Fruit fly (Drosophila melanogaster) whole organism, embryonic: ENCODE results near the gene lectin-24Db.

Experiments
- Antp ChIP-seq: fragments of 200-800 bp; sonication (Bioruptor generic); optimal IDR thresholded peaks from 3 replicates; lab custom pipeline; 2016; ENCODE audit warnings: missing biosample characterization, missing genetic modification characterization
- Blimp-1 ChIP-seq: fragments of 200-800 bp; sonication (Bioruptor generic); optimal IDR thresholded peaks from 3 replicates; lab custom pipeline; 2018; ENCODE audit warnings: missing biosample characterization, missing genetic modification characterization, mild to moderate bottlenecking, moderate library complexity, missing genetic modification reagents
- CG1024 ChIP-seq: fragments of 200-800 bp; sonication (Bioruptor generic); IDR thresholded peaks from 2 replicates; pipeline ENCODE4 v1.3.6; 2022; ENCODE audit warnings: missing biosample characterization, missing genetic modification characterization
- CG10274 ChIP-seq: fragments of 200-800 bp; sonication (Bioruptor generic); optimal IDR thresholded peaks from 3 replicates; lab custom pipeline; 2017; ENCODE audit warnings: missing biosample characterization, mild to moderate bottlenecking, missing genetic modification characterization
- CG10543 ChIP-seq: fragments of 200-800 bp; sonication (Bioruptor generic); optimal IDR thresholded peaks from 3 replicates; lab custom pipeline; 2017; ENCODE audit warnings: missing biosample characterization, mild to moderate bottlenecking, missing genetic modification characterization, moderate library complexity
- CG11093 ChIP-seq: fragments of 200-800 bp; sonication (Bioruptor generic); IDR thresholded peaks from 3 replicates; pipeline ENCODE4 v1.3.6; 2022; ENCODE audit warnings: missing biosample characterization, missing genetic modification characterization
- CG11723 ChIP-seq: fragments of 200-800 bp; sonication (Bioruptor generic); optimal IDR thresholded peaks from 2 replicates; lab custom pipeline; 2017; ENCODE audit warnings: missing biosample characterization, mild to moderate bottlenecking, missing genetic modification characterization
- CG12155 ChIP-seq: fragments of 200-800 bp; sonication (Bioruptor generic); optimal IDR thresholded peaks from 3 replicates; lab custom pipeline; 2016; ENCODE audit warnings: missing biosample characterization, missing genetic modification characterization
- CG14860 ChIP-seq: fragments of 200-800 bp; sonication (Bioruptor generic); IDR thresholded peaks from 3 replicates; pipeline ENCODE4 v1.3.6; 2022; ENCODE audit warnings: missing biosample characterization, missing genetic modification characterization; ENCODE audit not compliant: partially characterized antibody
- CG16863 ChIP-seq: fragments of 200-800 bp; sonication (Bioruptor generic); optimal IDR thresholded peaks from 3 replicates; lab custom pipeline; 2016; ENCODE audit warnings: missing biosample characterization, missing genetic modification characterization
- CG17612 ChIP-seq: fragments of 200-800 bp; sonication (Bioruptor generic); IDR thresholded peaks from 2 replicates; pipeline ENCODE4 v1.3.6; 2022; ENCODE audit warnings: missing biosample characterization, missing genetic modification characterization
- CG18599 ChIP-seq: fragments of 200-800 bp; sonication (Bioruptor generic); optimal IDR thresholded peaks from 3 replicates; lab custom pipeline; 2017; ENCODE audit warnings: missing biosample characterization, missing genetic modification characterization, mild to moderate bottlenecking, moderate library complexity, missing genetic modification reagents
- CG18619 ChIP-seq: fragments of 200-800 bp; sonication (Bioruptor generic); optimal IDR thresholded peaks from 3 replicates; lab custom pipeline; 2017; ENCODE audit warnings: missing biosample characterization, mild to moderate bottlenecking, missing genetic modification characterization
- CG18764 ChIP-seq: fragments of 200-800 bp; sonication (Bioruptor generic); optimal IDR thresholded peaks from 3 replicates; lab custom pipeline; 2016; ENCODE audit warnings: missing biosample characterization, missing genetic modification characterization
- CG2116 ChIP-seq: fragments of 200-800 bp; sonication (Bioruptor generic); optimal IDR thresholded peaks from 3 replicates; lab custom pipeline; 2018; ENCODE audit warnings: missing biosample characterization, mild to moderate bottlenecking, missing genetic modification characterization
- CG2875 ChIP-seq: fragments of 200-800 bp; sonication (Bioruptor generic); optimal IDR thresholded peaks from 2 replicates; lab custom pipeline; 2017; ENCODE audit warnings: missing biosample characterization, mild to moderate bottlenecking, missing genetic modification characterization, missing genetic modification reagents
- CG31441 ChIP-seq: fragments of 200-800 bp; sonication (Bioruptor generic); IDR thresholded peaks from 2 replicates; pipeline ENCODE4 v1.3.6; 2022; ENCODE audit warnings: missing biosample characterization, missing genetic modification characterization
- CG3838 ChIP-seq: fragments of 200-800 bp; sonication (Bioruptor generic); optimal IDR thresholded peaks from 3 replicates; lab custom pipeline; 2016; ENCODE audit warnings: missing biosample characterization, missing genetic modification characterization
- CG4707 ChIP-seq: fragments of 200-800 bp; sonication (Bioruptor generic); optimal IDR thresholded peaks from 2 replicates; lab custom pipeline; 2018; ENCODE audit warnings: missing biosample characterization, mild to moderate bottlenecking, missing genetic modification characterization, moderate library complexity
- CG6654 ChIP-seq: fragments of 200-800 bp; sonication (Bioruptor generic); optimal IDR thresholded peaks from 2 replicates; lab custom pipeline; 2017; ENCODE audit warnings: missing biosample characterization, mild to moderate bottlenecking, missing genetic modification characterization
- CG9817 ChIP-seq: fragments of 200-800 bp; sonication (Bioruptor generic); optimal IDR thresholded peaks from 2 replicates; lab custom pipeline; 2018; ENCODE audit warnings: missing biosample characterization, mild to moderate bottlenecking, missing genetic modification characterization, moderate library complexity
- Dek ChIP-seq: fragments of 200-800 bp; sonication (Bioruptor generic); optimal IDR thresholded peaks from 3 replicates; lab custom pipeline; 2019; ENCODE audit warnings: missing biosample characterization, mild to moderate bottlenecking, missing genetic modification characterization, moderate library complexity
- Dll ChIP-seq: fragments of 200-800 bp; sonication (Bioruptor generic); IDR thresholded peaks from 4 replicates; pipeline ENCODE4 v1.3.6; 2022; ENCODE audit warnings: missing biosample characterization, missing genetic modification characterization; ENCODE audit not compliant: partially characterized antibody
- Fer2 ChIP-seq: fragments of 200-800 bp; sonication (Bioruptor generic); optimal IDR thresholded peaks from 2 replicates; lab custom pipeline; 2018; ENCODE audit warnings: missing biosample characterization, mild to moderate bottlenecking, missing genetic modification characterization, moderate library complexity
- H15 ChIP-seq: fragments of 200-800 bp; sonication (Bioruptor generic); IDR thresholded peaks from 3 replicates; pipeline ENCODE4 v1.3.6; 2022; ENCODE audit warnings: missing biosample characterization, missing genetic modification characterization
- H2.0 ChIP-seq: fragments of 200-800 bp; sonication (Bioruptor generic); IDR thresholded peaks from 2 replicates; pipeline ENCODE4 v1.3.6; 2022; ENCODE audit warnings: missing biosample characterization, missing genetic modification characterization
- HLH54F ChIP-seq: fragments of 200-800 bp; sonication (Bioruptor generic); optimal IDR thresholded peaks from 3 replicates; lab custom pipeline; 2016; ENCODE audit warnings: missing biosample characterization, missing genetic modification characterization
- Hr51 ChIP-seq, 2 experiments: fragments of 200-800 bp; sonication (Bioruptor generic); optimal IDR thresholded peaks; 2 replicates in 1 of 2; 3 replicates in 1 of 2; lab custom pipeline; 2016 to 2018; ENCODE audit warnings: missing biosample characterization in 2 of 2, missing genetic modification characterization in 2 of 2, mild to moderate bottlenecking in 1 of 2, moderate library complexity in 1 of 2
- NC2α ChIP-seq: fragments of 200-800 bp; sonication (Bioruptor generic); optimal IDR thresholded peaks from 2 replicates; lab custom pipeline; 2016; ENCODE audit warnings: missing biosample characterization, missing genetic modification characterization
- Nf-YA ChIP-seq: fragments of 200-800 bp; sonication (Bioruptor generic); IDR thresholded peaks from 2 replicates; pipeline ENCODE4 v1.3.6; 2022; ENCODE audit warnings: missing biosample characterization, missing genetic modification characterization
- NfI ChIP-seq: fragments of 200-800 bp; sonication (Bioruptor generic); optimal IDR thresholded peaks from 3 replicates; lab custom pipeline; 2018; ENCODE audit warnings: missing biosample characterization, mild to moderate bottlenecking, missing genetic modification characterization, moderate library complexity
- PHDP ChIP-seq: fragments of 200-800 bp; sonication (Bioruptor generic); optimal IDR thresholded peaks from 3 replicates; lab custom pipeline; 2018; ENCODE audit warnings: missing biosample characterization, mild to moderate bottlenecking, missing genetic modification characterization, moderate library complexity
- Sox102F ChIP-seq: fragments of 200-800 bp; sonication (Bioruptor generic); optimal IDR thresholded peaks from 2 replicates; lab custom pipeline; 2018; ENCODE audit warnings: missing biosample characterization, mild to moderate bottlenecking, missing genetic modification characterization, moderate library complexity
- caup ChIP-seq: fragments of 200-800 bp; sonication (Bioruptor generic); optimal IDR thresholded peaks from 3 replicates; lab custom pipeline; 2017; ENCODE audit warnings: missing biosample characterization, mild to moderate bottlenecking, missing genetic modification characterization, moderate library complexity; ENCODE audit not compliant: severe bottlenecking
- corto ChIP-seq: fragments of 200-800 bp; sonication (Bioruptor generic); optimal IDR thresholded peaks from 2 replicates; lab custom pipeline; 2016; ENCODE audit warnings: missing biosample characterization, mild to moderate bottlenecking, missing genetic modification characterization, moderate library complexity
- da ChIP-seq: fragments of 200-800 bp; sonication (Bioruptor generic); optimal IDR thresholded peaks from 2 replicates; lab custom pipeline; 2016; ENCODE audit warnings: missing biosample characterization, missing genetic modification characterization
- esg ChIP-seq: fragments of 200-800 bp; sonication (Bioruptor generic); conservative IDR thresholded peaks from 2 replicates; pipeline ENCODE4 v1.3.6; 2022; ENCODE audit warnings: missing biosample characterization, missing genetic modification characterization
- eve ChIP-seq, 2 experiments: fragments of >200 bp; optimal IDR thresholded peaks; 2 replicates each; lab custom pipeline; 2017; ENCODE audit warnings: missing biosample characterization in 2 of 2, missing genetic modification characterization in 2 of 2
- eyg ChIP-seq: fragments of 200-800 bp; sonication (Bioruptor generic); optimal IDR thresholded peaks from 3 replicates; lab custom pipeline; 2016; ENCODE audit warnings: missing biosample characterization, missing genetic modification characterization
- gcm2 ChIP-seq: fragments of 200-800 bp; sonication (Bioruptor generic); optimal IDR thresholded peaks from 2 replicates; lab custom pipeline; 2016; ENCODE audit warnings: missing biosample characterization, missing genetic modification characterization
- hkb ChIP-seq, 2 experiments: fragments of 200-800 bp in 1 of 2; fragments of >200 bp in 1 of 2; sonication (Bioruptor generic) in 1 of 2; IDR thresholded peaks in 1 of 2; optimal IDR thresholded peaks in 1 of 2; 2 replicates each; pipeline versions ENCODE4 v1.3.6 to Lab custom; 2017 to 2022; ENCODE audit warnings: missing biosample characterization in 1 of 2, missing genetic modification characterization in 1 of 2
- jumu ChIP-seq: fragments of 200-800 bp; sonication (Bioruptor generic); optimal IDR thresholded peaks from 3 replicates; lab custom pipeline; 2016; ENCODE audit warnings: missing biosample characterization, missing genetic modification characterization
- pan ChIP-seq, 4 experiments: fragments of >200 bp in 3 of 4; fragments of 200-800 bp in 1 of 4; sonication (Bioruptor generic) in 1 of 4; optimal IDR thresholded peaks in 3 of 4; IDR thresholded peaks in 1 of 4; 2 replicates each; pipeline versions ENCODE4 v1.3.6 to Lab custom; 2017 to 2022; ENCODE audit warnings: missing biosample characterization in 2 of 4, missing genetic modification characterization in 2 of 4, mixed read lengths in 1 of 4
- psq ChIP-seq: fragments of 200-800 bp; sonication (Bioruptor generic); optimal IDR thresholded peaks from 2 replicates; lab custom pipeline; 2017; ENCODE audit warnings: missing biosample characterization, missing genetic modification characterization
- row ChIP-seq: fragments of 200-800 bp; sonication (Bioruptor generic); IDR thresholded peaks from 3 replicates; pipeline ENCODE4 v1.3.6; 2022; ENCODE audit warnings: missing biosample characterization, missing genetic modification characterization
- sens-2 ChIP-seq: fragments of 200-800 bp; sonication (Bioruptor generic); IDR thresholded peaks from 2 replicates; pipeline ENCODE4 v1.3.6; 2022; ENCODE audit warnings: missing biosample characterization, missing genetic modification characterization
- tgo ChIP-seq: fragments of 200-800 bp; sonication (Bioruptor generic); IDR thresholded peaks from 3 replicates; pipeline ENCODE4 v1.3.6; 2022; ENCODE audit warnings: missing biosample characterization, missing genetic modification characterization
- wdn ChIP-seq: fragments of 200-800 bp; sonication (Bioruptor generic); IDR thresholded peaks from 2 replicates; pipeline ENCODE4 v1.3.6; 2022; ENCODE audit warnings: missing biosample characterization, missing genetic modification characterization
- zfh1 ChIP-seq: fragments of 200-800 bp; sonication (Bioruptor generic); IDR thresholded peaks from 3 replicates; pipeline ENCODE4 v1.3.6; 2022; ENCODE audit warnings: missing biosample characterization, missing genetic modification characterization

Gene lectin-24Db

DNA sequence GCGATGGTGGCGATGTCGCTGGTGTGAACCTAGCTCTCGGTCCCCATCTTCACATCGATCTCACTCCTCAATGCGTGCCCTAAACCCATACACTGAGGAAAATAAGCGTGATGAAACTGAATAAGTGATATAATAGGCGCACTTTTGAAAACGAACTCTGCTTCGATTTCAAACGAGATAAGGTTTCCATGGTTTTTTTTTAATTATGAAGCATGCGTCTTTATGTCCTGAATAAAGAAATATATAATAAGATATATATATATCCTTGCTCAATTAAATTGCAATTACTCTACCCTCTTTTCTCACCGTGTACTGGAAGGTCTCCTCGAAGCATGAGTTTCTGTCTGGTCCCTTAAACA is 35.0 kb downstream of the lectin-24Db start (continued):
- peak; percentile 64 for TF ChIP-seq Blimp-1
- TF ChIP-seq CG17612 = no peak
- TF ChIP-seq caup (GFP tag; lab: Kevin White, UChicago) = peak; percentile 22
- TF ChIP-seq CG1024 = no peak
- peak; percentile 36 for TF ChIP-seq CG18764 (GFP tag; lab: Kevin White, UChicago)
- TF ChIP-seq zfh1 = peak; percentile 81
- TF ChIP-seq da = no peak
- peak; percentile 69 for TF ChIP-seq row (GFP tag; lab: Robert Waterston, UW)
- TF ChIP-seq eve (GFP tag; optimal IDR thresholded peaks at IDR 0.05; lab: Kevin White, UChicago) = no peak
- TF ChIP-seq wdn = peak; percentile 31; the same call in 1 of the 2 replicates
- TF ChIP-seq Fer2 (tag; lab: Kevin White, UChicago) = no peak
- no peak for TF ChIP-seq CG3838 (GFP tag; lab: Kevin White, UChicago)
- peak; percentile 21 for TF ChIP-seq jumu (GFP tag; lab: Kevin White, UChicago)
- TF ChIP-seq NC2α (GFP tag; lab: Kevin White, UChicago) = no peak
- peak; percentile 27 for TF ChIP-seq CG11723 (GFP tag; lab: Kevin White, UChicago)
- peak; percentile 54 for TF ChIP-seq CG18619 (GFP tag; lab: Kevin White, UChicago)
- no peak for TF ChIP-seq sens-2 (GFP tag; lab: Robert Waterston, UW)
- peak; percentile 49 for TF ChIP-seq CG2875 (GFP tag; lab: Kevin White, UChicago)
- TF ChIP-seq corto (GFP tag; lab: Kevin White, UChicago) = peak; percentile 56
- no peak for TF ChIP-seq CG9817 (tag; lab: Kevin White, UChicago)
- peak; percentile 46 for TF ChIP-seq CG12155 (GFP tag; lab: Kevin White, UChicago)
- no peak for TF ChIP-seq Dll
- TF ChIP-seq H15 (GFP tag; lab: Robert Waterston, UW) = 0 out of 3 replicates have a peak, but pooled peaks have one; percentile 6
- 0 out of 2 replicates have a peak, but pooled peaks have one; percentile 38 for TF ChIP-seq H2.0
- peak; percentile 19 for TF ChIP-seq NfI (GFP tag; lab: Kevin White, UChicago)
- no peak for TF ChIP-seq Nf-YA (GFP tag; lab: Robert Waterston, UW)
- TF ChIP-seq Antp (GFP tag; lab: Kevin White, UChicago) = no peak
- peak; percentile 35 for TF ChIP-seq Sox102F
- TF ChIP-seq esg = 0 out of 2 replicates have a peak, but pooled peaks have one; percentile 11
- TF ChIP-seq PHDP = peak; percentile 65
- TF ChIP-seq CG31441 (GFP tag; lab: Robert Waterston, UW) = peak; percentile 86
- TF ChIP-seq CG4707 (GFP tag; lab: Kevin White, UChicago) = no peak
- no peak for TF ChIP-seq HLH54F (GFP tag; lab: Kevin White, UChicago)
- peak; percentile 67 for TF ChIP-seq CG18599 (GFP tag; lab: Kevin White, UChicago)
- TF ChIP-seq Dek (tag; lab: Kevin White, UChicago) = peak; percentile 15
- TF ChIP-seq CG16863 = no peak
- no peak for TF ChIP-seq eyg
- peak; percentile 17 for TF ChIP-seq CG6654
- peak; percentile 43; the same call in 1 of the 3 replicates for TF ChIP-seq tgo (GFP tag; lab: Robert Waterston, UW)
- TF ChIP-seq Hr51 (GFP tag; optimal IDR thresholded peaks at IDR 0.05; lab: Kevin White, UChicago) = peak in 1 of 2 experiments; percentile 12
- peak; percentile 11 for TF ChIP-seq CG2116
- no peak for TF ChIP-seq hkb (optimal IDR thresholded peaks at IDR 0.05; lab: Kevin White, UChicago)
- peak; percentile 48; the same call in 1 of the 2 replicates for TF ChIP-seq hkb (GFP tag; IDR thresholded peaks at IDR 0.05; lab: Robert Waterston, UW)
- TF ChIP-seq psq = no peak
- no peak for TF ChIP-seq CG14860 (GFP tag; lab: Robert Waterston, UW)
- TF ChIP-seq pan (optimal IDR thresholded peaks at IDR 0.05; lab: Kevin White, UChicago) = no peak
- peak in 1 of 2 experiments; percentile 43 for TF ChIP-seq pan (GFP tag; optimal IDR thresholded peaks at IDR 0.05 in 1 of 2, IDR thresholded peaks at IDR 0.05 in 1 of 2)
- TF ChIP-seq gcm2 = no peak
- TF ChIP-seq CG10543 = no peak
- no peak for TF ChIP-seq CG10274 (GFP tag; lab: Kevin White, UChicago)
- TF ChIP-seq CG11093 (GFP tag; lab: Robert Waterston, UW) = no peak
